Fruit fly (Drosophila melanogaster): ENCODE data around the gene step.

step gene

DNA sequence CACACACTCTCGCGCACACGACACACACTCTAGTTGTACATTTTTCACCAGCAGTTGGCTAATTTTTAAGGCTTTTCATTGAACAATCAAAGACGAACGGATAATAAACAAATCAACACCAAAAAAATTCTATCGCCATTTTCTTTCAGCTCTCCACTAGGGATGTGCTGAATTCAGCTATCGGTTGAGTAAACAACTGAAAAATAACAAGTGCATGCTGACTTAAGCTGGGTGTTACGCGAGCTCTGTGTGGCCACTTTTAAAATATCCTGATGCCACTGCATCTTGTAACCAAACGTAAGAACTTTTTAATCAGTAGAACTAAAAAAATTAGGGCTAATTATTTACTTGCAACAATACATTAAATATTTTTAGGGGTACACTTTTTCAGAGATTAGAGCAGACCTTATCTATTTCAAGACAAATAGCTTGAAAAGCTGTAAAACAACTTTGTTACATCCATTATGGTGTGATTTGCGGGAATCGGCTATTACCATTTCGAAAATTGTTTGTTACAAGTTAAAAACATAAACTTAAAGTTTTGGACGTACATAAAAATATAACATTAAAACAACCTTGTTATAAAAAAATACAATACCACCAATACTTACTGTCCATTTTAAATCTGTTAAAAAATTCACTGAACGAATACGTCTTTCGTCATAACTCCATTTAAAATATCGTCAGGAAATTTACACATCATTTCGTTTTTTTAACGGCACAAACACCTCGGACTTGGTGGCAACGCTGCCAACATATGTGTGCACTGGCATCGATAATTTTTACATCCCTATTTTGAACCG is at the start of gene step, which contains the start of gene CG1416:
step (minus strand) TSS at position 203 of the 803 bp plus-strand sequence.
CG1416 (plus strand) TSS at position 747 of the 803 bp plus-strand sequence.
- TF ChIP-seq insv (optimal IDR thresholded peaks at IDR 0.05) (no peak), Sin3A (optimal IDR thresholded peaks at IDR 0.05) (peak; percentile 79)

DNA sequence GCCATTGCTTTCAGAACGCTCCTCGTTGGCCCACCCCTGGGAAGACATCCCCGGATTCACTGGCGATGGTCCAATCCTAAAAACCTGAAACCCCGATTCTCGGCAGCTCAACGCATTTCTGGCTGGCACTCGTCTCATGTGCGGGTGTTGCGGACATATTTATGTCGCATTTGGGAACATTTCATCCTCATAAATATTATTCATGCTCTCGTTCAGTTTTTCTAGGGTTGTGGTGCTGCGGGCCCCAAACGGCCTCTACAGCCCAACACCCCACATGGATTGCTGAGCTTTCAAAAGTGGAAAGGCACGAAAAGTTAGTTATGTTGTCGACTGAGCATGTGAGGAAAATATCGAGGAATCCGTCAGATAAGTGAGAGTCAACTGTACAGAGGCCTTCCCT is 49.6 kb upstream of the step start:
- TF ChIP-seq Sin3A (optimal IDR thresholded peaks at IDR 0.05): no peak
- TF ChIP-seq insv (optimal IDR thresholded peaks at IDR 0.05): no peak
- no peak for TF ChIP-seq ttk (optimal IDR thresholded peaks at IDR 0.05)
- no peak for TF ChIP-seq psq (optimal IDR thresholded peaks at IDR 0.05)
- TF ChIP-seq Myc (optimal IDR thresholded peaks at IDR 0.05): no peak
- TF ChIP-seq h (optimal IDR thresholded peaks at IDR 0.05): no peak

DNA sequence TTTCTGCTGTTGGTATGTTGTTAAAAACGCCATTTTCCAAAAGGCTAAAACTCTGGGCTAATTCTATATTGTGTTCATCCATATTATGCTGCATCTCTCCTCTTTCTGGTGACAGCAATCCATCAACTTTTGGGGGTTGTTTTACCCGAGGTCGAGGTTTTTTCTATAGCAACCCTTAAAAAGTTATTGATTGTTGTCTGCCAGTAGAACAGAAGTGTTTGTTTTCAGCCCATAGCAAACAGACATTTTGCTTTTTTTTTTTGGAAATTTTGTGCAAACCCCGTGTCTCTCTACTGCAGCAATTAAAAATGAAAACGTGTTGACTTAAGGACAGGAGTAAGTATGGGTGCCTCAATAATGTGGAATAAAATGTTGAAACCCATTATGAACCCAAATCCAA is 49.1 kb upstream of the step start:
- no peak for TF ChIP-seq Myc (optimal IDR thresholded peaks at IDR 0.05)

DNA sequence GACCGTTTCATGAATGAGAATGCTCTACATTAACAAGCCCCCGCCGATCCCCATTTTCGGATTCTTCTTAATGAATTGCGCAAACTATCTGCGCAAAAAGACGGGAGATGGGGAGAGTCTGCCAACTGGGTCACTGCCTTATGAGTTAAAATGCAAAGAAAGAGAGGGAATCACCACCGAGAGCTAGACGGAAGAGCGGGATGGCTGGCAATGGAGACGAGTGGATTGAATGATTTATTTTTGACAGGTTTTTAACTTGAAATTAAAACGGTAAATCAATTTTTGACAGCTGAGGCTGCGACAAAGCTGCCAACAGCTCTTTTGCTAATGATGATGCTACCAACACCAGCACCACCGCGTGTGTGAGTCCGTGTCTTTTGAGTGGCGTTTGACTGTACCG is 46.8 kb upstream of the step start:
- no peak for TF ChIP-seq psq (optimal IDR thresholded peaks at IDR 0.05)
- no peak for TF ChIP-seq h (optimal IDR thresholded peaks at IDR 0.05)
- no peak for TF ChIP-seq Sin3A (optimal IDR thresholded peaks at IDR 0.05)
- TF ChIP-seq insv (optimal IDR thresholded peaks at IDR 0.05): no peak
- no peak for TF ChIP-seq ttk (optimal IDR thresholded peaks at IDR 0.05)
- no peak for TF ChIP-seq Myc (optimal IDR thresholded peaks at IDR 0.05)

DNA sequence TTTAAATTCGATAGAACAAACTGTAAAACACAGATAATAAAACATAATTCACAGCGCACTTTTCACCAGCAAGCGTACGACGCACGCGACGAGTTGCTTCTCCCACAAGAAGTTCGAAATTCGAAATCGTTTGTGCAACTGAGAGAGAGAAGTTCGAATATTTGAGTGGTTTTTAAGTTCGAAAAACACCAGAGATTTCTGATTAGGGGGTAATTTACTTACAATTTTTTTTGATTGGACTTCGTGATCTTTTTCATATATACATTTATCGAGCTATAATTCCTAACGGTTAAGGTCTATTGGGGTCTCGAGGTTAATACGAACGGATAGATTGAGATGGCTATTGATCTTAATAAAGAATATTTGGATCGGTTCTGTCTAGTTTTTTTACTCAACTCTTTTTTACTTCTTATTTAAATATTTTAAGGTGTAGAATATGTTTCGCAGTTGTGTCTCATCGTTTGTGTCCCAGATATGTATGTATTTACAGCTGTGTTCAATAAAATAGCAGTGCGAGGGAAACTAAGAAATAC is 38.1 kb upstream of the step start, which contains the start of gene CG31612:
CG31612 (minus strand) TSS at position 106 of the 533 bp plus-strand sequence.
- TF ChIP-seq Sin3A (optimal IDR thresholded peaks at IDR 0.05) (no peak), ttk (optimal IDR thresholded peaks at IDR 0.05) (no peak), insv (optimal IDR thresholded peaks at IDR 0.05) (no peak), psq (optimal IDR thresholded peaks at IDR 0.05) (no peak), Myc (optimal IDR thresholded peaks at IDR 0.05) (no peak), h (optimal IDR thresholded peaks at IDR 0.05) (no peak)

DNA sequence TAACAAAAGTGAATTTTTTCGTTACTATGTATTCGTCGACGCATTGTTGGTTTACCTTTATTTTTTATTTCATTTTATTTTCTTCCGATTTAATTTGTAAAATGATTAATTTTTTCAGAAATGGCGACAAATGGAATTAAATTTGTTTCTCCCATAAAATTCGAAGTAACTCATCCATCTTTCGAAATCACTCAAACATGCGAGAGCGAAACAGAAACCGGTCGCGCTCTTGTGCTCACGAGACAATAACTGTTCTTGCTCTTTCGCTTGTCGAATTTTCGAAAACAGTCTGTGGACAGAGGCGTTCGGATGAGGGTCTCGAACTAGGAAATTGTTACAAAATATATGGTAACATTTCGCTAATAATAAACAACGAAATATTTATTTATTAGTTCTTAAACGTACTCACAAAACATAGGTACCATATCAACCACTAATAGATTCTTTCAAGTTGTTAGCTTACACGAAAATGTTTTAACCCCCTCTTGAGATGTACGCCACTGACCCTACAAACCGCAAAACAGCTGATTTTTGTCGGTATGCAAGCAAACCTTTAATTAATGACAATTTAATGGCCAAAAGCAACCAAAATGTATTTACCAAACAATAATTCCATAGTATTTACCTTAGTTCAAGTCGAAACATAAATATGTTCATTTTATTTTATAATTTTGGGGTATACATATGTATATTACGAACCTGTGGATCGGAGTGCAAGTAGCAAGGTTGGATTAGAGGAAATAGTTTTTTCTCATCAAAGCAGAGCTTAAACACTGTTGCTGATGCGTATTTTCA is 37.5 kb upstream of the step start:
- TF ChIP-seq insv (optimal IDR thresholded peaks at IDR 0.05) (no peak), Sin3A (optimal IDR thresholded peaks at IDR 0.05) (no peak), h (optimal IDR thresholded peaks at IDR 0.05) (no peak), ttk (optimal IDR thresholded peaks at IDR 0.05) (no peak), psq (optimal IDR thresholded peaks at IDR 0.05) (no peak), Myc (optimal IDR thresholded peaks at IDR 0.05) (no peak)

- TF ChIP-seq h (optimal IDR thresholded peaks at IDR 0.05) (no peak), insv (optimal IDR thresholded peaks at IDR 0.05) (no peak), ttk (optimal IDR thresholded peaks at IDR 0.05) (no peak), Sin3A (optimal IDR thresholded peaks at IDR 0.05) (no peak), Myc (optimal IDR thresholded peaks at IDR 0.05) (no peak), psq (optimal IDR thresholded peaks at IDR 0.05) (no peak)
Measured at dm6 chr2L:21792831-21793230, 35.6 kb upstream of the step start.

DNA sequence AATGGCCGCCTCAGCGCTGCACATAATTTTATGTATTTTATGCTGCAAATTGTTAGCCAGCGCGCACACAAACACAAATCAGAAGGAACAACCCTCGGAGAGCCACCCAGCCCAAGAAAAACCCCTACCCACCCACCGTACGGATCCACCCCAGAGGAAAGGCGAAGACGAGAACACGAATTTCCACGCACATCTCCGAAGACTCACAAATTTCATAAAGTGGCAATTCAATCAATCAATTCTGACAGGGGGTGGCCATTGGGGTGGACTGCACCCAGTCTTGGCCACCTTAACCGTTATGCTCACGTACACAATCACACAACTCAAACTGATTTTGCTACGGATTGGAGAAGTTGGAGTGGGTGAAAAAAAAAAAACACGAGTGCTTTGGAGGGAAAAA is 34.7 kb upstream of the step start:
- TF ChIP-seq ttk (optimal IDR thresholded peaks at IDR 0.05): no peak
- no peak for TF ChIP-seq insv (optimal IDR thresholded peaks at IDR 0.05)
- TF ChIP-seq psq (optimal IDR thresholded peaks at IDR 0.05): no peak
- no peak for TF ChIP-seq h (optimal IDR thresholded peaks at IDR 0.05)
- no peak for TF ChIP-seq Myc (optimal IDR thresholded peaks at IDR 0.05)
- TF ChIP-seq Sin3A (optimal IDR thresholded peaks at IDR 0.05): no peak

DNA sequence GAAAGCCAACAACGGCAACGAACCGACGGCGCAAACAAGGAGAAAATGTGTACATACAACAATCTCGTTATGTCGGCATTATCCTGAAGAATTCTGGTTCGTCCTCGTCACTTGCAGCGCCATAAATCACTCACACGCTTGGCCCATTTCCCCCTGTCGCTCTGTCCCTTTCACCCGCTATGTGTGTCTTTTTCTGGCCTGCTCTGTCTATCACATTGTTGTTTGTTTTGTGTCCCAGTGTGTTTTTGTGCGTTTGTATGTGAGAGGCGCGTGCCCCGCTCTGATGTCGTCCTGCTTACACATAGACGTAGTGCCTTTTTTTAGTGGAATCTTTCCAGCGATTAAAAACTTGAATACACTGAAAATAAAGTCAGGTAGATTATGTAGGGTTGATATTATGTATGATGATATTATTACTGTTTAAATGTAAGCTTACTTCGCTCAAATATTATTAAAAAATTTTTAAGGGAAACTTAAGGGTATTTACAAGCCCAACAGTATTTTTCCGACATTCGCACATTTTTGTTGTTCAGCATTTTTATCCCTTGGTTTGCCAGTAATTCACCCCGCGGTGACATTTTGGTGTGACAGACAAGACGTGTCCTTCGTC is 32.3 kb upstream of the step start:
- TF ChIP-seq h (optimal IDR thresholded peaks at IDR 0.05): no peak
- no peak for TF ChIP-seq insv (optimal IDR thresholded peaks at IDR 0.05)
- TF ChIP-seq Myc (optimal IDR thresholded peaks at IDR 0.05): no peak
- TF ChIP-seq psq (optimal IDR thresholded peaks at IDR 0.05): no peak
- no peak for TF ChIP-seq ttk (optimal IDR thresholded peaks at IDR 0.05)
- TF ChIP-seq Sin3A (optimal IDR thresholded peaks at IDR 0.05): no peak

DNA sequence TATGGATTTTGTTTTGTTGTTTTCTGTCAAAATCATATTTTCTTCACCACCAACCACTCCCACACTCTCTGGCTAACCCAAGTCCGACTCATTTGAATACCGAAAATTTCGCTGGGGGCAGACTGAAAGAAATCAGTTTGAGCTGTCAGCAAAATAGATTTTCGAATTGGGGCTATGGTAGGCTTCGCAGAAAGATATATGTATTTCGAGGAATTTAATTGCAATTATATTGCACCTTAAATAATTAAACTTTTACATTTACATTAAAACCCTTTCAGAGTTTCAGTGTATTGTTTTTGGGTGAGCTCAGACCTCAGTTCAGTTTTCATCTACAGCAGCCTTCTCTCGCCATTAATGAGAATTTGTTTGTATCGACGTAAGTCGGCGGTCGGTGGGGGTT is 29.7 kb upstream of the step start:
- TF ChIP-seq Sin3A (optimal IDR thresholded peaks at IDR 0.05): no peak
- TF ChIP-seq Myc (optimal IDR thresholded peaks at IDR 0.05): no peak
- no peak for TF ChIP-seq psq (optimal IDR thresholded peaks at IDR 0.05)
- no peak for TF ChIP-seq h (optimal IDR thresholded peaks at IDR 0.05)
- TF ChIP-seq ttk (optimal IDR thresholded peaks at IDR 0.05): no peak
- TF ChIP-seq insv (optimal IDR thresholded peaks at IDR 0.05): no peak

dm6 chr2L:21784790-21785425 is 27.6 kb upstream of the step start:
- TF ChIP-seq Sin3A (optimal IDR thresholded peaks at IDR 0.05) (no peak), Myc (optimal IDR thresholded peaks at IDR 0.05) (no peak)

DNA sequence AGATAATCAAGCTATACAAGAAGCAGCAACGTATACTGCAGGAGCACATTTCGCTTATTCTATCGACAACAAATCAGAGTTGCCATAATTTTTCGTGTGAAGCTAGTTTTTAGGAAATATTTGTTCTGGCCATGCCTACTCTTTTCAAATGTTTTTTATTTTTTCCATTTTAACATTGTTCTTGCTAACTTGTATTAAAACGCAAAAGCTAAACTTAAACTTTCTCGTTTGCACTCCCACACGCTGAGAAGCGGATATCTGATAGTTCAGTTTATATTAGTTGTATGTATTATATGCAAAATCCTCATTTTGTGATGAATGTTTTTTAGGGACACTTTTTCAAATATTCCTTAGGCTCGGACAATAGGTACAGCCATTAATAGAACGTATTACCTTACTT is 26.7 kb upstream of the step start, which contains the start of gene CG11630:
CG11630 (minus strand) TSS at position 101 of the 400 bp plus-strand sequence.
- TF ChIP-seq h (optimal IDR thresholded peaks at IDR 0.05): no peak
- TF ChIP-seq insv (optimal IDR thresholded peaks at IDR 0.05): no peak
- no peak for TF ChIP-seq Sin3A (optimal IDR thresholded peaks at IDR 0.05)
- no peak for TF ChIP-seq ttk (optimal IDR thresholded peaks at IDR 0.05)
- TF ChIP-seq Myc (optimal IDR thresholded peaks at IDR 0.05): no peak
- no peak for TF ChIP-seq psq (optimal IDR thresholded peaks at IDR 0.05)

All from Kc167 (cell line).